Fruit fly (Drosophila melanogaster) whole organism, prepupa: ENCODE data around the gene Ssadh.

Experiments used
- Blimp-1 ChIP-seq: fragments of 200-800 bp; sonication (Bioruptor generic); optimal IDR thresholded peaks from 3 replicates; lab custom pipeline; 2017; ENCODE audit warnings: missing biosample characterization, missing genetic modification characterization, mild to moderate bottlenecking, moderate library complexity, missing genetic modification reagents
- CG10669 ChIP-seq: fragments of 200-800 bp; sonication (Bioruptor generic); optimal IDR thresholded peaks from 3 replicates; lab custom pipeline; 2018; ENCODE audit warnings: missing biosample characterization, mild to moderate bottlenecking, missing genetic modification characterization, moderate library complexity
- CG11294 ChIP-seq: fragments of 200-800 bp; sonication (Bioruptor generic); IDR thresholded peaks from 2 replicates; pipeline ENCODE4 v1.3.6; 2022; ENCODE audit warnings: missing biosample characterization, missing genetic modification characterization
- CG11902 ChIP-seq: fragments of 200-800 bp; sonication (Bioruptor generic); optimal IDR thresholded peaks from 3 replicates; lab custom pipeline; 2016; ENCODE audit warnings: missing biosample characterization, missing genetic modification characterization
- CG3032 ChIP-seq: fragments of 200-800 bp; optimal IDR thresholded peaks from 2 replicates; lab custom pipeline; 2019; ENCODE audit warnings: missing biosample characterization, mild to moderate bottlenecking, missing genetic modification characterization, moderate library complexity
- CG31627 ChIP-seq: fragments of 200-800 bp; sonication (Bioruptor generic); optimal IDR thresholded peaks from 3 replicates; lab custom pipeline; 2016; ENCODE audit warnings: missing biosample characterization, missing genetic modification characterization
- CG32006 ChIP-seq: fragments of 200-800 bp; sonication (Bioruptor generic); optimal IDR thresholded peaks from 3 replicates; lab custom pipeline; 2017; ENCODE audit warnings: missing biosample characterization, mild to moderate bottlenecking, missing genetic modification characterization
- CG34406 ChIP-seq: fragments of 200-800 bp; sonication (Bioruptor generic); optimal IDR thresholded peaks from 3 replicates; lab custom pipeline; 2016; ENCODE audit warnings: missing biosample characterization, missing genetic modification characterization
- CG4318 ChIP-seq: fragments of 200-800 bp; sonication (Bioruptor generic); optimal IDR thresholded peaks from 3 replicates; lab custom pipeline; 2017; ENCODE audit warnings: missing biosample characterization, mild to moderate bottlenecking, missing genetic modification characterization
- CG6792 ChIP-seq: fragments of 200-800 bp; sonication (Bioruptor generic); optimal IDR thresholded peaks from 3 replicates; lab custom pipeline; 2016; ENCODE audit warnings: missing biosample characterization, missing genetic modification characterization
- CG6808 ChIP-seq: fragments of 200-800 bp; sonication (Bioruptor generic); optimal IDR thresholded peaks from 3 replicates; lab custom pipeline; 2017; ENCODE audit warnings: missing biosample characterization, missing genetic modification characterization, mild to moderate bottlenecking, moderate library complexity, missing genetic modification reagents
- CG6854 ChIP-seq: fragments of 200-800 bp; sonication (Bioruptor generic); optimal IDR thresholded peaks from 2 replicates; lab custom pipeline; 2017; ENCODE audit warnings: missing biosample characterization, mild to moderate bottlenecking, missing genetic modification characterization
- CG7368 ChIP-seq: fragments of 200-800 bp; sonication (Bioruptor generic); optimal IDR thresholded peaks from 3 replicates; lab custom pipeline; 2016; ENCODE audit warnings: missing biosample characterization, missing genetic modification characterization
- CG8119 ChIP-seq: fragments of 200-800 bp; sonication (Bioruptor generic); IDR thresholded peaks from 3 replicates; pipeline ENCODE4 v1.3.6; 2022; ENCODE audit warnings: missing biosample characterization, missing genetic modification characterization
- CG8319 ChIP-seq: fragments of 200-800 bp; sonication (Bioruptor generic); optimal IDR thresholded peaks from 3 replicates; lab custom pipeline; 2016; ENCODE audit warnings: missing biosample characterization, missing genetic modification characterization
- CG8632 ChIP-seq: fragments of 200-800 bp; sonication (Bioruptor generic); optimal IDR thresholded peaks from 3 replicates; lab custom pipeline; 2016; ENCODE audit warnings: missing biosample characterization, missing genetic modification characterization
- CG9139 ChIP-seq: fragments of 200-800 bp; sonication (Bioruptor generic); optimal IDR thresholded peaks from 3 replicates; lab custom pipeline; 2017; ENCODE audit warnings: missing biosample characterization, mild to moderate bottlenecking, missing genetic modification characterization
- Ets21C ChIP-seq: fragments of 200-800 bp; sonication (Bioruptor generic); optimal IDR thresholded peaks from 3 replicates; lab custom pipeline; 2016; ENCODE audit warnings: missing biosample characterization, missing genetic modification characterization
- Ets96B ChIP-seq: fragments of 200-800 bp; optimal IDR thresholded peaks from 2 replicates; lab custom pipeline; 2019; ENCODE audit warnings: missing biosample characterization, mild to moderate bottlenecking, missing genetic modification characterization, moderate library complexity
- Gug ChIP-seq: fragments of 200-800 bp; sonication (Bioruptor generic); IDR thresholded peaks from 2 replicates; pipeline ENCODE4 v1.3.6; 2022; ENCODE audit warnings: missing biosample characterization, missing genetic modification characterization
- Hr39 ChIP-seq: fragments of 200-800 bp; sonication (Bioruptor generic); optimal IDR thresholded peaks from 2 replicates; lab custom pipeline; 2016; ENCODE audit warnings: missing biosample characterization, missing genetic modification characterization
- Lpt ChIP-seq: fragments of 200-800 bp; sonication (Bioruptor generic); optimal IDR thresholded peaks from 3 replicates; lab custom pipeline; 2016; ENCODE audit warnings: missing biosample characterization, missing genetic modification characterization
- Met ChIP-seq: fragments of 200-800 bp; sonication (Bioruptor generic); optimal IDR thresholded peaks from 3 replicates; lab custom pipeline; 2016; ENCODE audit warnings: missing biosample characterization, missing genetic modification characterization
- Sox102F ChIP-seq: fragments of 200-800 bp; sonication (Bioruptor generic); optimal IDR thresholded peaks from 2 replicates; lab custom pipeline; 2016; ENCODE audit warnings: missing biosample characterization, mild to moderate bottlenecking, missing genetic modification characterization
- Sox14 ChIP-seq: fragments of 200-800 bp; sonication (Bioruptor generic); optimal IDR thresholded peaks from 3 replicates; lab custom pipeline; 2016; ENCODE audit warnings: missing biosample characterization, missing genetic modification characterization
- acj6 ChIP-seq: fragments of 200-800 bp; sonication (Bioruptor generic); optimal IDR thresholded peaks from 3 replicates; lab custom pipeline; 2016; ENCODE audit warnings: missing biosample characterization, missing genetic modification characterization
- cyc ChIP-seq: fragments of 200-800 bp; sonication (Bioruptor generic); optimal IDR thresholded peaks from 3 replicates; lab custom pipeline; 2016; ENCODE audit warnings: missing biosample characterization, missing genetic modification characterization
- dac ChIP-seq: fragments of 200-800 bp; sonication (Bioruptor generic); optimal IDR thresholded peaks from 2 replicates; lab custom pipeline; 2017; ENCODE audit warnings: missing biosample characterization, mild to moderate bottlenecking, missing genetic modification characterization
- dsx ChIP-seq: fragments of 200-800 bp; optimal IDR thresholded peaks from 3 replicates; lab custom pipeline; 2019; ENCODE audit warnings: missing biosample characterization, mild to moderate bottlenecking, missing genetic modification characterization, moderate library complexity; ENCODE audit not compliant: poor library complexity, severe bottlenecking
- esn ChIP-seq: fragments of 200-800 bp; sonication (Bioruptor generic); optimal IDR thresholded peaks from 2 replicates; lab custom pipeline; 2016; ENCODE audit warnings: missing biosample characterization, mild to moderate bottlenecking, missing genetic modification characterization, moderate library complexity
- fd59A ChIP-seq: fragments of 200-800 bp; sonication (Bioruptor generic); optimal IDR thresholded peaks from 2 replicates; lab custom pipeline; 2017; ENCODE audit warnings: missing biosample characterization, mild to moderate bottlenecking, missing genetic modification characterization, missing genetic modification reagents
- fd85E ChIP-seq: fragments of 200-800 bp; sonication (Bioruptor generic); optimal IDR thresholded peaks from 3 replicates; lab custom pipeline; 2016; ENCODE audit warnings: missing biosample characterization, missing genetic modification characterization
- fkh ChIP-seq: fragments of 200-800 bp; sonication (Bioruptor generic); optimal IDR thresholded peaks from 3 replicates; lab custom pipeline; 2017; ENCODE audit warnings: missing biosample characterization, mild to moderate bottlenecking, missing genetic modification characterization, moderate library complexity
- topi ChIP-seq: fragments of 200-800 bp; sonication (Bioruptor generic); optimal IDR thresholded peaks from 3 replicates; lab custom pipeline; 2016; ENCODE audit warnings: missing biosample characterization, missing genetic modification characterization

Ssadh gene

DNA sequence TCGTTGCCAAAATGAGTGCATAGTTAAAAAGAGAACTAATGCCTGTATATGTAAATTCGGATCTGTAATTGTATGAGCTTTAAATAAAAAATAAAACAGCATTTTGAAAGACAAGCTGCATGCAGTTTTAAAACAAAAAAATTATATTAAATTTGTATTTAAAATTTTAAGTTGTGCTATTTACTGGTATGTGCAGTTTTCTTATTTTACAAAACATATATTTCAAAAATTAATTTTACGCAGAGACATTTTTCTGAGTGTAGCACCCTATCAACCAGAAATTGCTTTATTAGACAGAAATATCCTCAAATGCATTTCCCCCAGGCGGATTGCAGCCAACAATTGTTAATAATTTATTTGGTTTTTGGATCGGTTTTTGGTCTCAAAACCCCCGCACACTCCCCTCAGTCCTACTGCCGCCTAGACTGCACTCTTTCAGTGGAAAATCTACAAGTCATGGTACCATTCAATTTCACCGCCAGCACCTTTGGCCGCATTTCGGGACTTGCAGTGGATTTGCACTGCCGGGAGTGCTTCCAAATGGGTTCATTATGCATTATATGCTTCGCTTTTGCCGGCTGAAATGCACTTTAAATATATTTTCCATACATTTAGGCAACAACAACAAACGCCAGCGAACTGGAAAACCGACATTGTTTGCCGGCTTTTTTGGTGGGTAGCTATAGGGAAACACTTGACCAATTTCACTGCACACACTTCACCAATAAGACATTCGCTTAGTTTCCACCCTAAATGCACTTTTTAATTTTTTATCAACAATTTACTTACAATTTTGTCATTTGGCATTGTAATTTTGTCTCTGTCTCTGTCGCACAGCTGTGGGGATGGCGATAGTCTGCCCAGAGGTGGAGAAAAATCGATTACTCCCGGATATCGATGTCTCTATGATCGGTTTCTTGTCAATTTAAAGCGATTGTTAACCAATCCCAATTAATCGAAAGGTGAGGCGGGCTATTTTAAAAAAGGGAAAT is 2.6 kb downstream of the Ssadh start, which contains the start of gene Npl4 (continued):
- TF ChIP-seq topi (GFP tag; lab: Kevin White, UChicago) (no peak), CG7368 (GFP tag; lab: Kevin White, UChicago) (peak; percentile 9), fkh (no peak), CG11902 (GFP tag; lab: Kevin White, UChicago) (no peak), dac (GFP tag; lab: Kevin White, UChicago) (no peak), CG32006 (GFP tag; lab: Kevin White, UChicago) (peak; percentile 52), esn (GFP tag; lab: Kevin White, UChicago) (no peak), Hr39 (GFP tag; lab: Kevin White, UChicago) (peak; percentile 23), CG31627 (peak; percentile 12), CG6808 (GFP tag; lab: Kevin White, UChicago) (no peak), CG11294 (GFP tag; lab: Robert Waterston, UW) (no peak), fd59A (no peak), CG3032 (tag; lab: Kevin White, UChicago) (peak; percentile 34), Lpt (GFP tag; lab: Kevin White, UChicago) (peak; percentile 33)

DNA sequence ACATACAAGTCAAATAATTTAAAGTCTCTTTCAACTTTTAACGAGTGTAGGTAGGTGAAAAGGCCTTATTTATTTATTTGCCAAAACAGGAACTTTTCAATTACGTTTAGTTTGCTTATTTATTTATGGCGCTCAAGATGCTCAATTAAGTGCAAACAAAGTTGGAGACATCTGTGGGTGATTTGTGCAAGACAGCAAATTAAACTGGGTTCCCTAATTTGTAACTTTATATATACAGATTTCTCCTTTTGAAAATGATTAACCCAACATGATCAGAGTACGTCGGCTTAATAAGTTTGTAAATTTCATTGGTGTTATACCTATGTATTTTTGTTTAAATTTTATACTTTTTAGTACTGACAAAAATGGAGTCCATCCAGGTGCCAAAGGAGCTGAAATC is 8.6 kb downstream of the Ssadh start, which contains the start of gene CG5071:
Gene CG5071, plus strand, starts transcription at position 301 of the 400 bp plus-strand sequence.
- TF ChIP-seq CG32006 (GFP tag; lab: Kevin White, UChicago): no peak
- no peak for TF ChIP-seq fd59A
- TF ChIP-seq acj6 (GFP tag; lab: Kevin White, UChicago): no peak
- no peak for TF ChIP-seq fd85E (GFP tag; lab: Kevin White, UChicago)
- no peak for TF ChIP-seq CG4318 (GFP tag; lab: Kevin White, UChicago)
- no peak for TF ChIP-seq CG10669 (GFP tag; lab: Kevin White, UChicago)
- TF ChIP-seq Ets21C (GFP tag; lab: Kevin White, UChicago): no peak
- no peak for TF ChIP-seq CG8119 (GFP tag; lab: Robert Waterston, UW)
- TF ChIP-seq cyc (GFP tag; lab: Kevin White, UChicago): no peak
- TF ChIP-seq CG31627: no peak
- TF ChIP-seq CG9139 (GFP tag; lab: Kevin White, UChicago): no peak
- no peak for TF ChIP-seq CG6808 (GFP tag; lab: Kevin White, UChicago)
- no peak for TF ChIP-seq Sox14 (GFP tag; lab: Kevin White, UChicago)
- no peak for TF ChIP-seq CG7368 (GFP tag; lab: Kevin White, UChicago)
- TF ChIP-seq Ets96B (tag; lab: Kevin White, UChicago): no peak
- no peak for TF ChIP-seq CG34406 (GFP tag; lab: Kevin White, UChicago)
- TF ChIP-seq CG3032 (tag; lab: Kevin White, UChicago): no peak
- no peak for TF ChIP-seq Blimp-1 (GFP tag; lab: Kevin White, UChicago)
- TF ChIP-seq CG11294 (GFP tag; lab: Robert Waterston, UW): no peak
- TF ChIP-seq, all 60 proteins: peak for 0

DNA sequence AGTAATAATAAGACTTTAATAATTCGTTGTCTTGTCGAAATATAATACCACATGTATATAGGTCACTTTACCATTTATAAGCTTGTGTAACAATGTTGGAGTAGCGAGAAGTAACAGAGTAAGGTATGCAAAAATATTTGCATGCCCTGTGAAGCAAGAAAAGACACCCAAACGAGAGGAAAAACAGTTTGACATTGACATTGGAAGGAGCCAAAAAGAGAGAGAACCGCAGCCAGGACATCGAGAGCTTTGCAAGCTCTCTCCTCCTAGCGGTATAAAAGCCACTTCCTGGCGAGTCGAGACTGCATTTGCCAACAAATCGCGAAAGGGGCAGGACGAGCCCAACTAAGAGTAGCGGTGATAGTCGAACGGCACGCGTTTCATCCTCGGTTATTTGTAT is 13.4 kb downstream of the Ssadh start, which contains the start of gene CG5079:
Gene CG5079, plus strand, starts transcription at position 301 of the 400 bp plus-strand sequence.
- no peak for TF ChIP-seq Ets96B (tag; lab: Kevin White, UChicago)
- TF ChIP-seq Sox102F (GFP tag; lab: Kevin White, UChicago): no peak
- TF ChIP-seq CG3032 (tag; lab: Kevin White, UChicago): no peak
- no peak for TF ChIP-seq CG4318 (GFP tag; lab: Kevin White, UChicago)
- no peak for TF ChIP-seq CG8119 (GFP tag; lab: Robert Waterston, UW)
- TF ChIP-seq, all 60 proteins: peak for 0

DNA sequence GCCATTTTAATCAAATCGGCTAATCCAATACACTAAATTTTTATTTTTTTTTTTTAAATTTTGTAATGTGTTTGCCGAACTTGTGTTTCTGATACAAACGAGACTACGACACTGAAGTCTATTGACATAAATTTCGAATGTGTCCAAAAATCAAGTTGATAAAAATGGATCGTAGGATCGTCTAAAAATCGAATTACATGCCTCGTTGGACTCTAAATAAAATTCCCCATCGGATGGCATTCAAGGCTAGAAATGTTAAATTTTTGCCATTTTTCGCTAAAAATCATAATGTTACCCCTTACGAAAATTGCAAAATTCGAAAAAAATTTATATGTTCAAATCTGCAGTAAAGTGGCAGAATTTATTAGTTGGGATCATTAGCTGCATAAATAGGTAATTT is 17.7 kb downstream of the Ssadh start, which contains the start of gene ymp:
Gene ymp, minus strand, starts transcription at position 101 of the 400 bp plus-strand sequence.
- TF ChIP-seq CG4318 (GFP tag; lab: Kevin White, UChicago): no peak
- no peak for TF ChIP-seq CG6792 (GFP tag; lab: Kevin White, UChicago)
- no peak for TF ChIP-seq Met (GFP tag; lab: Kevin White, UChicago)
- no peak for TF ChIP-seq CG8319 (GFP tag; lab: Kevin White, UChicago)
- TF ChIP-seq Ets96B (tag; lab: Kevin White, UChicago): no peak
- TF ChIP-seq Gug (GFP tag; lab: Robert Waterston, UW): no peak
- no peak for TF ChIP-seq dsx
- TF ChIP-seq CG6854 (GFP tag; lab: Kevin White, UChicago): no peak
- no peak for TF ChIP-seq CG8632 (GFP tag; lab: Kevin White, UChicago)
